Worm (Caenorhabditis elegans): ENCODE data around the gene B0432.8.

The B0432.8 gene

DNA sequence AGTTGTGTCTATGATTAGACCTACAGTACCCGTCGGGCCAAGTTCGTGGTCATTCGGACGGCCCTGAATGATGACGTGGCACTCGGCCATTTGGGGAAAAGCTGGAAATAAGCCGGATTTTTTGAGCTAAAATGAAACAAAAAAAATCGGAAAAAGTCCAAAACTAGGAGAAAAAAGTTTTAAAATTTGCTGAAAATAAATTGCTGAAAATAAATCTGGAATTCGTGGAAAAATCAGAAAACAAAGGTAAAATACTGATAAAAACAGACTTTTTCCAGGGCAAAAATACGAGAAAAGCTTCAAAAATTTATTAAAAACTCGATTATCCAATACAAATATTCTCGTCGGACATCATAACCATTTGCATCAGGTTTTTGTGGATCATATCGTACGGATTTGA, 5.1 kb upstream of the B0432.8 start, which contains the start of gene B0432.9:
B0432.9 (minus strand) TSS at position 101 of the 400 bp plus-strand sequence.
- TF ChIP-seq elt-1 (tag; optimal IDR thresholded peaks at IDR 0.05) (no peak), egl-5 (tag; optimal IDR thresholded peaks at IDR 0.05) (no peak), eor-1 (tag; optimal IDR thresholded peaks at IDR 0.05) (no peak), nhr-76 (tag; optimal IDR thresholded peaks at IDR 0.05) (no peak), aly-2 (tag; optimal IDR thresholded peaks at IDR 0.05) (no peak), nhr-237 (tag; optimal IDR thresholded peaks at IDR 0.05) (no peak)

DNA sequence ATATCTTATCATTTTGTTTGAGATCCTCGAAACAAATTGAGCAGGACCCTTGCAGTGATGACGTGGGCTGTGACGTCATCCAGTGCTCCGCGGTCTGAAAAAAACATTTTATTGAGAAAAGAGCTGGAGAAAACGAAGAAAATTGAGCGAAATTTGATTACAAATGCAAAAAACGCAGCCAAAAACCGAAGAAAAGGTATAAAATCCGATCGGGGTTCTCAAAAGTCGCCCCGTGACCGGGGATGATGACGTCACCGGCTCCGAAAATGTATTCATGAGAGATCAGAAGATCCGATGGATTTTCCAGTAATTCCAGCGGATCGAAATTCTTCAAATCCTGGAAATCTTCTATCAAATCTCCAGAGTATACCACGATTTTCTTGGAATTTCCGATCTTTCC, 3.9 kb upstream of the B0432.8 start, which contains the start of gene trul-1:
trul-1 (minus strand) TSS at position 101 of the 400 bp plus-strand sequence.
- no peak for TF ChIP-seq unc-39 (tag; optimal IDR thresholded peaks at IDR 0.05)
- TF ChIP-seq nhr-12 (tag; optimal IDR thresholded peaks at IDR 0.05) = no peak
- no peak for TF ChIP-seq nhr-25 (tag; optimal IDR thresholded peaks at IDR 0.05)
- no peak for TF ChIP-seq nhr-28 (tag; optimal IDR thresholded peaks at IDR 0.05)

DNA sequence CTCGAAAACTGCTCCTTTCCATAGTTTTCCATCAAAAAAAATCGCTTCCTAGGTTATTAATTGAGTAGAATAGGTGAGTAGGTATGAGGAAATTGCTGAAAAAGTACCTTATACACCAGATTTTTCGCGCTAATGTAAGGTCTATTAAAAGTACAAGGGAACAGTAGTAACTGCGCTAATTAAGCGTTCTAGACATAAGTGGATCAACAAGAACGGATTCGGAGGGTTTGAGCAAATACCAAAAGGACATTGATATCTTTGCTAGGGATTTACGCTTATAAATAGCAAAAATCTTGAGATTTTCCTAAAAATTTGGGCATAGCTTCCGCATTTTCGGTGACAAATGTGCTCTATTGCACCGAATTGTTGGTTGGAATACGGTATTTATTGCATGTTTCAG, 4.7 kb downstream of the B0432.8 start, which contains the start of gene B0432.7:
B0432.7 (minus strand) TSS at position 101 of the 400 bp plus-strand sequence.
- TF ChIP-seq R02D3.7 (tag; optimal IDR thresholded peaks at IDR 0.05) = no peak
- TF ChIP-seq nhr-67 (tag; optimal IDR thresholded peaks at IDR 0.05) = no peak
- no peak for TF ChIP-seq nhr-76 (tag; optimal IDR thresholded peaks at IDR 0.05)
- no peak for TF ChIP-seq ZK546.5 (tag; optimal IDR thresholded peaks at IDR 0.05)
- no peak for TF ChIP-seq ceh-82 (tag; optimal IDR thresholded peaks at IDR 0.05)
- no peak for TF ChIP-seq nhr-237 (tag; optimal IDR thresholded peaks at IDR 0.05)
- no peak for TF ChIP-seq nhr-23 (tag; optimal IDR thresholded peaks at IDR 0.05)
- no peak for TF ChIP-seq nhr-25 (tag; optimal IDR thresholded peaks at IDR 0.05)
- TF ChIP-seq aly-2 (tag; optimal IDR thresholded peaks at IDR 0.05) = no peak
- TF ChIP-seq snpc-4 (tag; optimal IDR thresholded peaks at IDR 0.05) = no peak
- no peak for TF ChIP-seq jun-1 (tag; optimal IDR thresholded peaks at IDR 0.05)

DNA sequence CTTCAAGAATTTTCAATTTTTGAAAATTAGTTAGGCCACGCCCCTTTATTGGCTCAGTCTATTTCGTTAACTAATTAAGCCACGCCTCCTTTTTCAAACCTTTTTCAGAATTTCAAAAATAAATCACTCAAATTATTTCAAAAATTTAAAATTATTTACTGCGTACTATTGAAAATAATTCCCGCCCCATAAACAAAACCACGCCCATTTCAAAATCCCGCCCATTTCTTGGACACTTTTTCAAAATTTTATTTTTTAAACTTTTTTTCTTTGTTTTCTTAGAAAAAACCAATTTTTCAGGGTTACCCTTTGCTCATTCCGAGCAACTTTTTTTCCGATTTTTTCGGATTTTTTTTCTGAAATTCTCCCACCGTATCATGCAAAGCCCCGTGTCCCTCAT, 14.5 kb downstream of the B0432.8 start, which contains the start of gene B0432.14:
B0432.14 (plus strand) TSS at position 301 of the 400 bp plus-strand sequence.
- TF ChIP-seq fkh-2 (tag; optimal IDR thresholded peaks at IDR 0.05) (no peak), daf-12 (tag; optimal IDR thresholded peaks at IDR 0.05) (no peak), ztf-4 (tag; optimal IDR thresholded peaks at IDR 0.05) (no peak), ztf-11 (tag; optimal IDR thresholded peaks at IDR 0.05) (no peak), unc-62 (GFP tag; optimal IDR thresholded peaks at IDR 0.05) (no peak)

DNA sequence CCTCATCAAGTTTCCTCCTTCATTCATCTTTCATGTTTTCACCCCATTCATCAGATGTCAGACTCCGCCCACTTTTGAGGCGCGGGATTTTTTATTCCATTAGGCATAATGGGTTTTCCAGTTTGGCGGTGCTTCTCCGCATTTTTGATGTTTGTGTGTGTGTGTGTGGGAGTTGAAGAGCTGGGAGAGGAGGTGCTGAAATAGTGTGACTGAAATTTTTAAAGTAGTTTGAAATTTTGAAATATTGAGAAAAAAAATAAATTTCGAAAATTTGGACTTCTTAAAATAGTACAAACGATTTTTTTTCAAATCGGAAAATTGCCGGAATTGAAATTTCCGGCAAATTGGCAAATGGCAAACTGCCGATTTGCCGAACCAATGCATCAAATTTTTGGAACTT, 15.0 kb downstream of the B0432.8 start, which contains the start of gene scc-2:
scc-2 (minus strand) TSS at position 101 of the 400 bp plus-strand sequence.
- TF ChIP-seq skn-1 (tag; optimal IDR thresholded peaks at IDR 0.05) (no peak), aly-2 (tag; optimal IDR thresholded peaks at IDR 0.05) (no peak), ceh-9 (tag; optimal IDR thresholded peaks at IDR 0.05) (no peak), elt-2 (tag; optimal IDR thresholded peaks at IDR 0.05) (no peak), zag-1 (tag; optimal IDR thresholded peaks at IDR 0.05) (no peak), R02D3.7 (tag; optimal IDR thresholded peaks at IDR 0.05) (no peak), nhr-23 (tag; optimal IDR thresholded peaks at IDR 0.05) (no peak), ztf-4 (tag; optimal IDR thresholded peaks at IDR 0.05) (no peak), nhr-67 (tag; optimal IDR thresholded peaks at IDR 0.05) (no peak), unc-39 (tag; optimal IDR thresholded peaks at IDR 0.05) (no peak), ztf-11 (tag; optimal IDR thresholded peaks at IDR 0.05) (no peak)

DNA sequence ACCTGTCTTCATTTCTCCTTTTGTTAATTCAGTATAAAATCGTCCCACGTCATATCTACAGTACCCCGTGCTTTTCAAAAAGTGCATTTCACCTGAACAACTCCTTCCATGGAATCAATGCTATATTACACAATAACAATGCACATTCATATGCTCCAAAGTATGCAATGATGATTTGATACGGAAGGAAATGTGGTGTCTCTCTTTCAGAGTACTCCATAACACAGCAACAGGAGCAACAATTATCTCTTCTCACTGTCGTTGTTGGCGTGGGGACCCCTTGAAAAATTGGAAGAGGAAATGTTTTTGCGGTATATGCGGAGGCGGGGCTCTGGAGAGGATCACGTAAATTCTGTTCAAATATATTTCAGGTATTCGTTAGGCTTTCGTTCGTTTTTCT, 21.0 kb downstream of the B0432.8 start, which contains the start of gene cat-2:
cat-2 (plus strand) TSS at position 301 of the 400 bp plus-strand sequence.
- TF ChIP-seq lin-39 (tag; optimal IDR thresholded peaks at IDR 0.05) (peak; percentile 29), ama-1 (optimal IDR thresholded peaks at IDR 0.05) (no peak), nfya-1 (tag; optimal IDR thresholded peaks at IDR 0.05; ENCODE audit: insufficient read depth) (no peak)

DNA sequence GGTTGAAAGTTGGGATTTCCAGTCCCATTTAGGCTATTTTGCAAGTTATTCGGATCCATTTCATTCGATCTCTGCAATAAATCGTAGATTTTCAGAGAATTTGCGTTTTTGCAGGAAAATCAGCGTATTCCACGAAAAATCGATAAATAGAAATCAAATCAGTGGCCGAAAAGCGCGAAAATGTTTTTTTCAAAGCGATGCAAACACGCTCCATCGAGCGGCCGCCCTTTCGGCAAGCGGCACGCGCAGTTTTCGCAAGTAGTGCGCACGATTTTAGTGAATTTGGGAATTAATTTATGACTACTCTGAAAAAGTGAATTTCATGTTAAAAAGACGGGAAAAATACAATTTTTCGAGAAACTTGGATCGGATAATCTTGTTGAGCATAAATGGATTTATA, 23.4 kb downstream of the B0432.8 start:
- TF ChIP-seq lin-15B (tag; optimal IDR thresholded peaks at IDR 0.05) = peak; percentile 98
- no peak for TF ChIP-seq ztf-11 (tag; optimal IDR thresholded peaks at IDR 0.05)
- TF ChIP-seq nhr-77 (tag; optimal IDR thresholded peaks at IDR 0.05) = peak; percentile 87
- TF ChIP-seq pqm-1 (tag; optimal IDR thresholded peaks at IDR 0.05) = peak; percentile 99
- TF ChIP-seq nhr-11 (tag; optimal IDR thresholded peaks at IDR 0.05) = peak; percentile 54
- no peak for TF ChIP-seq fos-1 (tag; optimal IDR thresholded peaks at IDR 0.05)
- peak; percentile 78 for TF ChIP-seq elt-2 (tag; optimal IDR thresholded peaks at IDR 0.05)
- peak; percentile 95 for TF ChIP-seq snpc-4 (tag; optimal IDR thresholded peaks at IDR 0.05)
- TF ChIP-seq egl-27 (tag; optimal IDR thresholded peaks at IDR 0.05) = peak; percentile 57
- no peak for TF ChIP-seq nhr-28 (tag; optimal IDR thresholded peaks at IDR 0.05)
- TF ChIP-seq unc-39 (tag; optimal IDR thresholded peaks at IDR 0.05) = no peak
- no peak for TF ChIP-seq mml-1 (tag; optimal IDR thresholded peaks at IDR 0.05)
- TF ChIP-seq nfya-1 (tag; optimal IDR thresholded peaks at IDR 0.05; ENCODE audit: insufficient read depth) = peak; percentile 93
- no peak for TF ChIP-seq nhr-12 (tag; optimal IDR thresholded peaks at IDR 0.05)
- peak; percentile 19 for TF ChIP-seq zag-1 (tag; optimal IDR thresholded peaks at IDR 0.05)
- TF ChIP-seq elt-1 (tag; optimal IDR thresholded peaks at IDR 0.05) = peak; percentile 62
- TF ChIP-seq nhr-23 (tag; optimal IDR thresholded peaks at IDR 0.05) = peak; percentile 93
- TF ChIP-seq jun-1 (tag; optimal IDR thresholded peaks at IDR 0.05) = peak; percentile 84
- TF ChIP-seq nhr-43 (tag; optimal IDR thresholded peaks at IDR 0.05; ENCODE audit: poor library complexity, severe bottlenecking) = peak; percentile 97
- peak; percentile 97 for TF ChIP-seq pha-4 (tag; optimal IDR thresholded peaks at IDR 0.05)
- peak; percentile 59 for TF ChIP-seq aly-2 (tag; optimal IDR thresholded peaks at IDR 0.05)
- peak; percentile 97 for TF ChIP-seq hmg-11 (tag; optimal IDR thresholded peaks at IDR 0.05)
- TF ChIP-seq tbx-2 (tag; optimal IDR thresholded peaks at IDR 0.05) = peak; percentile 88

Data from whole organism, L3 larva.